Worm (Caenorhabditis elegans) whole organism, young adult: Measurements from ENCODE around the gene nhr-36.

ENCODE experiments used
- Y56A3A.18 ChIP-seq: fragments of 200-800 bp; sonication (Bioruptor generic); IDR thresholded peaks from 2 replicates; pipeline ENCODE4 v1.3.6; 2022; ENCODE audit warnings: missing genetic modification reagents, missing genetic modification characterization, missing compliant biosample characterization
- ama-1 ChIP-seq, 3 experiments: fragments of 150-350 bp in 1 of 3; sonication (generic microtip) in 2 of 3; optimal IDR thresholded peaks; 2 replicates each; lab custom pipeline; 2014 to 2018; ENCODE audit warnings: missing biosample characterization in 2 of 3, missing genetic modification characterization in 2 of 3, missing genetic modification reagents in 2 of 3
- ceh-100 ChIP-seq: fragments of 200-800 bp; sonication (Bioruptor generic); IDR thresholded peaks from 2 replicates; pipeline ENCODE4 v1.3.6; 2022; ENCODE audit warnings: missing genetic modification reagents, missing genetic modification characterization, missing compliant biosample characterization
- dpl-1 ChIP-seq: fragments of 150-350 bp; optimal IDR thresholded peaks from 2 replicates; lab custom pipeline; 2014; ENCODE audit warnings: missing biosample characterization, missing genetic modification reagents, missing genetic modification characterization
- egl-44 ChIP-seq: fragments of 200-800 bp; sonication (Bioruptor generic); IDR thresholded peaks from 2 replicates; pipeline ENCODE4 v1.3.6; 2022; ENCODE audit warnings: missing genetic modification reagents, missing genetic modification characterization, missing compliant biosample characterization
- mcd-1 ChIP-seq: fragments of 200-800 bp; sonication (Bioruptor generic); IDR thresholded peaks from 2 replicates; pipeline ENCODE4 v1.3.6; 2022; ENCODE audit warnings: missing genetic modification reagents, missing genetic modification characterization, missing compliant biosample characterization
- nhr-120 ChIP-seq: fragments of 200-800 bp; sonication (Bioruptor generic); IDR thresholded peaks from 2 replicates; pipeline ENCODE4 v1.3.6; 2022; ENCODE audit warnings: missing genetic modification characterization, missing compliant biosample characterization
- nhr-179 ChIP-seq: sonication (generic microtip); optimal IDR thresholded peaks from 2 replicates; lab custom pipeline; 2016; ENCODE audit warnings: mild to moderate bottlenecking, missing genetic modification characterization, missing compliant biosample characterization
- rcor-1 ChIP-seq: fragments of 200-800 bp; sonication (Bioruptor generic); IDR thresholded peaks from 2 replicates; pipeline ENCODE4 v1.3.6; 2022; ENCODE audit warnings: missing genetic modification reagents, missing genetic modification characterization, missing compliant biosample characterization
- rpc-1 ChIP-seq, 2 experiments: fragments of 150-350 bp in 1 of 2; sonication (generic microtip) in 1 of 2; optimal IDR thresholded peaks; 2 replicates each; lab custom pipeline; 2014 to 2018; ENCODE audit warnings: missing biosample characterization in 1 of 2, missing genetic modification characterization in 1 of 2, missing genetic modification reagents in 1 of 2, missing genotype in 1 of 2
- snpc-4 ChIP-seq, 5 experiments: fragments of 150-350 bp in 1 of 5; sonication (generic microtip) in 4 of 5; optimal IDR thresholded peaks; 2 replicates each; lab custom pipeline; 2014 to 2018; ENCODE audit warnings: missing genetic modification characterization in 5 of 5, missing biosample characterization in 3 of 5, antibody characterized with exemption in 2 of 5, mild to moderate bottlenecking in 2 of 5, missing compliant biosample characterization in 2 of 5, missing genotype in 2 of 5, moderate library complexity in 2 of 5, missing genetic modification reagents in 1 of 5
- unc-62 ChIP-seq: fragments of 150-350 bp; optimal IDR thresholded peaks from 2 replicates; lab custom pipeline; 2014; ENCODE audit warnings: missing biosample characterization, missing genetic modification reagents, missing genetic modification characterization

DNA sequence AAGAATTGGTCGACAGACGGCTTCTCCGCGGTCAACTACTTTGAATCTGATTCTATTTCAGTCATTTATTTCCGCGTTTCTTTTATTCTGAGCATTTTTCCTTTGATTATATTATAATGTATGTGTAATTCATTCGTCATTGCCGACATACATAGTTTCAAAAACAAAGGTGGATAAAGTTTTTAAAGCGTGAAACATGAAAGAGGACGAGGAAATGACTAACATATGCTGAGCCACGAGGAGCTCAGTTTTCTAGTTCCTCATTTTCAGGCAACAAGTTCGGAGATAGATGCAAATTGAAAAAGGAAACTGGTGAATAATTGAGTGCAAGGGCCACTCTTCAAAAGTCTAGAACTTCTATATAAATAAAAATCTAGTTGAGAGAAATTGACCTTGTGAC, 6.8 kb upstream of the nhr-36 start:
- TF ChIP-seq ceh-100 (GFP tag; lab: Robert Waterston, UW) (no peak), unc-62 (GFP tag; lab: Kevin White, UChicago) (no peak), ama-1 (optimal IDR thresholded peaks at IDR 0.05; lab: Kevin White, UChicago) (no peak), ama-1 (GFP tag; optimal IDR thresholded peaks at IDR 0.05; lab: Kevin White, UChicago) (no peak), nhr-120 (GFP tag; lab: Robert Waterston, UW) (no peak), Y56A3A.18 (GFP tag; lab: Robert Waterston, UW) (no peak), rpc-1 (optimal IDR thresholded peaks at IDR 0.05; lab: Kevin White, UChicago) (no peak), rpc-1 (tag; optimal IDR thresholded peaks at IDR 0.05; lab: Kevin White, UChicago) (no peak), dpl-1 (GFP tag; lab: Kevin White, UChicago) (no peak), snpc-4 (GFP tag; optimal IDR thresholded peaks at IDR 0.05; lab: Kevin White, UChicago) (no peak), snpc-4 (tag; optimal IDR thresholded peaks at IDR 0.05; lab: Kevin White, UChicago) (no peak), rcor-1 (GFP tag; lab: Robert Waterston, UW) (no peak), mcd-1 (GFP tag; lab: Robert Waterston, UW) (no peak), nhr-179 (tag; lab: Kevin White, UChicago) (no peak), egl-44 (GFP tag; lab: Robert Waterston, UW) (no peak)
